Fruit fly (Drosophila melanogaster): Measurements from ENCODE around the gene thoc7.

Gene thoc7

DNA sequence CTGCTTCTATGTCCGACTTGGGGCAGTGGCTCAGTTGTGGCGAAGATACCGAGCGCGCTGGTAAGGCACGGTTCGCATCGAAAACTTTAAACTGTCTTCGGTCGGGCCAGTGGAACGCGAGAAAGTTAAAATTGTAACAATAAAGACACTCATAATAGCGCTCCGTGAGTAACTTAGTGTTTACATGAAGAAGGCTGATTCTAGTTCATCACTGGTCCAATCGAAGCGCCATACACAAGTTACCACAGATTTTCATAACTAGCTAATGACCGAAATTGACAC, 32.3 kb downstream of the thoc7 start:
- no peak for TF ChIP-seq pad (GFP tag; optimal IDR thresholded peaks at IDR 0.05)
- TF ChIP-seq CG33017 (tag; optimal IDR thresholded peaks at IDR 0.05), result no peak
- no peak for TF ChIP-seq CG14711 (tag; optimal IDR thresholded peaks at IDR 0.05)
- no peak for TF ChIP-seq CG5204 (GFP tag; optimal IDR thresholded peaks at IDR 0.05)
- no peak for TF ChIP-seq Clk (GFP tag; optimal IDR thresholded peaks at IDR 0.05)
- no peak for TF ChIP-seq cnc (optimal IDR thresholded peaks at IDR 0.05)
- no peak for TF ChIP-seq tj (GFP tag; optimal IDR thresholded peaks at IDR 0.05)
- no peak for TF ChIP-seq Crg-1 (GFP tag; optimal IDR thresholded peaks at IDR 0.05)
- TF ChIP-seq Hr96 (GFP tag; optimal IDR thresholded peaks at IDR 0.05), result no peak
- no peak for TF ChIP-seq bab1 (GFP tag; optimal IDR thresholded peaks at IDR 0.05)
- TF ChIP-seq CG12768 (GFP tag; optimal IDR thresholded peaks at IDR 0.05), result no peak
- TF ChIP-seq ovo (GFP tag; optimal IDR thresholded peaks at IDR 0.05), result no peak
- TF ChIP-seq CG1620 (GFP tag; optimal IDR thresholded peaks at IDR 0.05), result no peak
- no peak for TF ChIP-seq toe (GFP tag; optimal IDR thresholded peaks at IDR 0.05)
- TF ChIP-seq CG11617 (GFP tag; optimal IDR thresholded peaks at IDR 0.05), result no peak
- TF ChIP-seq CG7045 (GFP tag; optimal IDR thresholded peaks at IDR 0.05), result no peak
- no peak for TF ChIP-seq CG7101 (tag; optimal IDR thresholded peaks at IDR 0.05)
- no peak for TF ChIP-seq cic (GFP tag; optimal IDR thresholded peaks at IDR 0.05)
- TF ChIP-seq kay (GFP tag; ENCODE audit: borderline replicate concordance), result no peak
- TF ChIP-seq Mnt (GFP tag; optimal IDR thresholded peaks at IDR 0.05), result no peak

DNA sequence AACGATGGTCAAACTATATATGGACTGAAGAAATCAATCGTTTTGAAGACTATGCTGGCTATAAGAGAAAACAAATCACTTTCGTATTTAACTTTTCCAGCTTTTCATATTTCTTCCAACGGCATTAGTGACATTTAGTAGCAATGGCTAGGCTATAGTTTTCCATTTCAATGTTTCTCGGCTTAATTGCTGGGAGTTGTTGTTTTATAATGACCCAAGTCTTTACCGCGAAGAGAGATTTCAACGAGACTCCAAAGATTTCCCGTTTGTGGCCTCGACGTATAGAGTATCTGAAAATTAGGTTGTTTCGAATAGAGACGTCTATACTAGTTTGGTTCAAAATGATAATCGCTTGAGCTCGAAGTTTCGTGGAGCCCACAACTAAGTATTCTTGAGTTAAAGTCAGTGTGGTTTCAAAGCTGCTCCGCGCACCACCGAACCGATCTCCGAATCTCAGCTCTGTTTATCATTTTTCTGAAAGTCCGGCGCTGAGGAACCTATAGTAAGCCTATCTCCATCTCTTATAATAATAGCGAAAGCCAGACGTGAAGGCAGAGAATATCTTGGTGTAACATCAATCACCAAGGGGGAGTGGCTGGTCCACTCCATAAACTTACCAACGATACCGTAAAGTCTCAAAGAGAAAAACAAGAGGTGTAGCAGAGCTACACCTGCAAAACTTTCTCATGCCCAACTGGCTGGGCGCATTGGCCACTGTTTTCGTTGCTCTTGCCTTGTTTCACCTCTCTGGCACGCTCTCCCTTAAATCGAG, 32.8 kb downstream of the thoc7 start, which contains the start of gene CG13875:
CG13875 (plus strand) TSS at position 434 of the 772 bp plus-strand sequence.
- TF ChIP-seq tj (GFP tag; optimal IDR thresholded peaks at IDR 0.05) (no peak), CG7045 (GFP tag; optimal IDR thresholded peaks at IDR 0.05) (no peak), CG14711 (tag; optimal IDR thresholded peaks at IDR 0.05) (no peak), Hr96 (GFP tag; optimal IDR thresholded peaks at IDR 0.05) (no peak), ovo (GFP tag; optimal IDR thresholded peaks at IDR 0.05) (no peak), pad (GFP tag; optimal IDR thresholded peaks at IDR 0.05) (no peak), CG1620 (GFP tag; optimal IDR thresholded peaks at IDR 0.05) (no peak), CG11617 (GFP tag; optimal IDR thresholded peaks at IDR 0.05) (no peak), CG5204 (GFP tag; optimal IDR thresholded peaks at IDR 0.05) (no peak), Mnt (GFP tag; optimal IDR thresholded peaks at IDR 0.05) (no peak), cic (GFP tag; optimal IDR thresholded peaks at IDR 0.05) (no peak), CG12768 (GFP tag; optimal IDR thresholded peaks at IDR 0.05) (no peak), Clk (GFP tag; optimal IDR thresholded peaks at IDR 0.05) (no peak), cnc (optimal IDR thresholded peaks at IDR 0.05) (no peak), bab1 (GFP tag; optimal IDR thresholded peaks at IDR 0.05) (no peak), Crg-1 (GFP tag; optimal IDR thresholded peaks at IDR 0.05) (no peak)

DNA sequence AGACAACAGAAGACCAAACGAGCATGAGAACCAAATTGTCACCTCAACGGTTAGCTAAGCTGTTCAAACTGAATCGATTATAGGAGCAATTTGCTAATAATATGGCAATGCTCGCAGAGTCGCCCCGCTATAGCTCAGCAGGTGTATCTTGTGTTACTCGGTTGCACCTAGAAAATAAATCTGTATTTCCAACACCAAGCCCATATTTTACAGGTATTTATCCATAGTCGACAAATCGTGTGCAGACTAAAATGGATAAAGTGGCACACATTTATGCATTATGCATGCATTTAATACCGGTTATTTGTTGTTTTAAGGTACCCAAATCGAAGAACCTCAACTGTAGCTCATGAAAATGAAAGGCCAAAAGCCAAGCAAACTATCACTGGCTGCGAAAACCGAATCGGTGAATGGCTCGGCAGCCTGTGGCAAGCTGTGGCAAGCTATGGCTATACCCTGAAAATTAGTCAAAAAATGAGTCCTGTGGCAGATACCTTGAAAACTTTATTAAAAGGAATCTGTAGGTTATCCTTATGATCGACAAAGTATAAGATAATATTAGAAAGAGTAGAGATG, 33.5 kb downstream of the thoc7 start, which contains the start of gene Vdup1:
Vdup1 (minus strand) TSS at position 51 of the 576 bp plus-strand sequence.
- TF ChIP-seq Crg-1 (GFP tag; optimal IDR thresholded peaks at IDR 0.05) (no peak), CG11617 (GFP tag; optimal IDR thresholded peaks at IDR 0.05) (no peak)

DNA sequence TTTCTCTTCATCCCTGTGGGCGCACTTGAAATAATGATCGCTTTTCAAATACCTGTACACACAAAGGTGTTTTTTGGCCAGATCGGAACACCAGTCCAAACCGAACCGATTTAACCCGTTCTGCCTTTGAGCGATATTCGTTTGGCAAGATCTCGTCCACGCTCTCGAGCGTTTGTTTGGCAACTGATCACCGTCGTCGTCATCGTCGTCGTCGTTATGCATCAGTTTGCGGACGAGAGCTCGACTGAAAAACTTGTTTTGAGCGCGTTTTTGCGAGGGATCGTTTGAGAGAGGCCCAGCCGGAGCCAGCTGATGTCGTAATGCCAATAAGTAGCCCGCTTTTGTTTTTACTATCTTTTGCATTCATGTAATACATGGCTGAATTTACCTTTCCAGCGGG, 34.0 kb downstream of the thoc7 start:
- no peak for TF ChIP-seq cnc (optimal IDR thresholded peaks at IDR 0.05)

DNA sequence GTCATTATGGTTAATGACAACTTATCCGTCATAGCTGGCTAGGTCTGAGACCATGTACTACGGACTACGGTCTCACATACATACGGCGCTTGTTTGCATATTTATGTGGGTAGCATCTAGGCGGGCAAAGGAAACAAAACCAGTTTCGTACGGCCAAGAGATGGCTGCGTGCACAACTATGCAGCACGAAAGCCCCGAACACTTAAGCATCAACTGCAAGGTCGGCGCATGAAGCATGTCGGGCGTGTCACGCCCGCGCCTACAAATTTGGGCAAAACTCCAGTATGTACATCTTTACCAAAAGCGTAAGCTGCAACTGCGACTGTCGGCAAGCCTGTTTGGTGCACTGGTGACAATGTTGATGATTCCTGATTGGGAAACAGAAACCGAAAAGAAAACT, 34.5 kb downstream of the thoc7 start:
- TF ChIP-seq CG7101 (tag; optimal IDR thresholded peaks at IDR 0.05) (no peak), cnc (optimal IDR thresholded peaks at IDR 0.05) (no peak), toe (GFP tag; optimal IDR thresholded peaks at IDR 0.05) (no peak), Crg-1 (GFP tag; optimal IDR thresholded peaks at IDR 0.05) (no peak), CG7045 (GFP tag; optimal IDR thresholded peaks at IDR 0.05) (no peak), bab1 (GFP tag; optimal IDR thresholded peaks at IDR 0.05) (no peak), ovo (GFP tag; optimal IDR thresholded peaks at IDR 0.05) (no peak), CG11617 (GFP tag; optimal IDR thresholded peaks at IDR 0.05) (no peak), CG12768 (GFP tag; optimal IDR thresholded peaks at IDR 0.05) (no peak), CG5204 (GFP tag; optimal IDR thresholded peaks at IDR 0.05) (no peak), cic (GFP tag; optimal IDR thresholded peaks at IDR 0.05) (no peak), CG33017 (tag; optimal IDR thresholded peaks at IDR 0.05) (no peak), tj (GFP tag; optimal IDR thresholded peaks at IDR 0.05) (no peak)

DNA sequence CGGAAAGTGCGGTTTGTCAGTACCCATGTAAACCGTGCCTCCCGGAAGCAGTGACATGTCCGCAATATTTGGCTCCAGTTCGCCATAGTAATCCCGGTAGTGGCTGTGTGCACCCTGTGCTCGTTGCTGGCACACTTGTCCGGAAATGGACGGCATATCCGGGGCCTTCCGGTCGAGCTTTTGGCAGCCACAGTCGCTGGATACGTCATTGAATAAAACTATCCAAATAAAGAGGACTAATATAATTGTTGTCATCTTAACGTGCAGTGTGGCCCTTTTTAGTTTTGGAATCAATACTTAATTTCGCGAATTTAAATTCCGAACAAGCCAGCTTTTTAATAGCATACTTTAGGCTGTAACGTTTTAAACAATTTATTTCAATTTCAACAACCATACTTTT, 36.5 kb downstream of the thoc7 start, which contains the start of gene CG7049:
CG7049 (minus strand) TSS at position 280 of the 400 bp plus-strand sequence.
- TF ChIP-seq Mnt (GFP tag; optimal IDR thresholded peaks at IDR 0.05) (no peak), CG14711 (tag; optimal IDR thresholded peaks at IDR 0.05) (peak; percentile 7), CG33017 (tag; optimal IDR thresholded peaks at IDR 0.05) (peak; percentile 40), bab1 (GFP tag; optimal IDR thresholded peaks at IDR 0.05) (peak; percentile 50), Hr96 (GFP tag; optimal IDR thresholded peaks at IDR 0.05) (no peak), Clk (GFP tag; optimal IDR thresholded peaks at IDR 0.05) (no peak), pad (GFP tag; optimal IDR thresholded peaks at IDR 0.05) (no peak)

DNA sequence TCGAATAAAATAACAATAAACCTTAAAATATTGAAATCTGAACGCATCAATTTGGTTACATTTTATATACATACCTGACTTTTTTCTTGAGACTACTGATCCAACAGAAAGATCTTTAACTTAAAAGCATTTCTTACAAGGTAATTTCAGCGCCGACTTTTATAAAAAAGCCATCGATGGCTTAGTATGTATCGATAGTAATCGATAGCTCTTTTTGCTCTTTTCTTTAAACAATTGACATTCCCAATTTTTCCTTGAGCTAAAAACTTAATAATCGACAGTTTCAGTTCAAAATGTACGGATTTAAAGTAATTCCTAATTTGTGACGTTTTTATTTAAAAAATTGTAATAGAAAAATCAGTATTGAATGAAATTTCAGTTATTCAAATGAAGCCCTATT, 38.0 kb downstream of the thoc7 start:
- TF ChIP-seq CG33017 (tag; optimal IDR thresholded peaks at IDR 0.05), result no peak
- peak; percentile 48 for TF ChIP-seq bab1 (GFP tag; optimal IDR thresholded peaks at IDR 0.05)
